Worm (Caenorhabditis elegans) whole organism, L2 larva: Measurements from ENCODE around the gene algn-8.

Experiments used
- R02D3.7 ChIP-seq: fragments of 150-350 bp; optimal IDR thresholded peaks from 2 replicates; lab custom pipeline; 2014; ENCODE audit warnings: missing biosample characterization, missing genetic modification characterization
- ZK546.5 ChIP-seq: sonication (generic microtip); optimal IDR thresholded peaks from 2 replicates; lab custom pipeline; 2017; ENCODE audit warnings: missing biosample characterization, missing genetic modification characterization
- dmd-4 ChIP-seq: sonication (generic microtip); optimal IDR thresholded peaks from 2 replicates; lab custom pipeline; 2017; ENCODE audit warnings: missing biosample characterization, missing genetic modification characterization
- egl-27 ChIP-seq: sonication (generic microtip); optimal IDR thresholded peaks from 3 replicates; lab custom pipeline; 2017; ENCODE audit warnings: missing biosample characterization, missing genetic modification reagents, missing genetic modification characterization
- fos-1 ChIP-seq: fragments of 150-350 bp; optimal IDR thresholded peaks from 2 replicates; lab custom pipeline; 2014; ENCODE audit warnings: missing biosample characterization, missing genetic modification characterization
- lin-11 ChIP-seq: fragments of 150-350 bp; sonication (generic microtip); optimal IDR thresholded peaks from 2 replicates; lab custom pipeline; 2014; ENCODE audit warnings: missing biosample characterization, missing genetic modification characterization, inconsistent platforms, mixed read lengths
- lin-13 ChIP-seq: fragments of 150-350 bp; optimal IDR thresholded peaks from 2 replicates; lab custom pipeline; 2014; ENCODE audit warnings: missing biosample characterization, missing genetic modification reagents, missing genetic modification characterization
- lin-39 ChIP-seq: fragments of 150-350 bp; optimal IDR thresholded peaks from 2 replicates; lab custom pipeline; 2014; ENCODE audit warnings: missing biosample characterization, missing genetic modification reagents, missing genetic modification characterization
- nhr-11 ChIP-seq: fragments of 150-350 bp; optimal IDR thresholded peaks from 2 replicates; lab custom pipeline; 2014; ENCODE audit warnings: missing biosample characterization, missing genetic modification characterization
- nhr-12 ChIP-seq: fragments of 150-350 bp; optimal IDR thresholded peaks from 2 replicates; lab custom pipeline; 2014; ENCODE audit warnings: missing biosample characterization, missing genetic modification characterization
- skn-1 ChIP-seq: sonication (generic microtip); optimal IDR thresholded peaks from 2 replicates; lab custom pipeline; 2017; ENCODE audit warnings: missing biosample characterization, missing genetic modification characterization
- snpc-4 ChIP-seq: fragments of 150-350 bp; optimal IDR thresholded peaks from 2 replicates; lab custom pipeline; 2014; ENCODE audit warnings: missing biosample characterization, missing genetic modification characterization
- ztf-4 ChIP-seq: fragments of 150-350 bp; optimal IDR thresholded peaks from 2 replicates; lab custom pipeline; 2014; ENCODE audit warnings: missing biosample characterization, missing genetic modification characterization

ce11 chrII:9891031-9891689, 4.9 kb upstream of the algn-8 start, which contains the start of gene vgln-1:
- TF ChIP-seq dmd-4 (tag; lab: Kevin White, UChicago) (no peak), skn-1 (tag; lab: Kevin White, UChicago) (no peak), ZK546.5 (tag; lab: Kevin White, UChicago) (no peak), lin-11 (no peak), lin-13 (GFP tag; lab: Kevin White, UChicago) (no peak), egl-27 (tag; lab: Kevin White, UChicago) (no peak), nhr-12 (tag; lab: Kevin White, UChicago) (no peak), lin-39 (tag; lab: Kevin White, UChicago) (no peak), nhr-11 (tag; lab: Kevin White, UChicago) (no peak), ztf-4 (no peak), snpc-4 (tag; lab: Kevin White, UChicago) (no peak), R02D3.7 (tag; lab: Kevin White, UChicago) (no peak), fos-1 (tag; lab: Kevin White, UChicago) (no peak)
